Worm (Caenorhabditis elegans) whole organism, L1 larva: Measurements from ENCODE around the gene C44C10.10.

Experiments
- C04F5.9 ChIP-seq: sonication (generic microtip); optimal IDR thresholded peaks from 2 replicates; lab custom pipeline; 2016; ENCODE audit warnings: missing genetic modification characterization, missing compliant biosample characterization
- C34B4.2 ChIP-seq: sonication (generic microtip); optimal IDR thresholded peaks from 2 replicates; lab custom pipeline; 2017; ENCODE audit warnings: mild to moderate bottlenecking, missing genetic modification characterization, missing compliant biosample characterization
- F16B12.6 ChIP-seq: fragments of 150-350 bp; optimal IDR thresholded peaks from 2 replicates; lab custom pipeline; 2014; ENCODE audit warnings: missing biosample characterization, missing genetic modification characterization
- Y116A8C.19 ChIP-seq: sonication (generic microtip); optimal IDR thresholded peaks from 2 replicates; lab custom pipeline; 2016; ENCODE audit warnings: missing compliant biosample characterization, missing genetic modification characterization, borderline replicate concordance
- aha-1 ChIP-seq: fragments of 150-350 bp; optimal IDR thresholded peaks from 2 replicates; lab custom pipeline; 2014; ENCODE audit warnings: missing biosample characterization, missing genetic modification characterization
- alr-1 ChIP-seq: fragments of 200-800 bp; sonication (Bioruptor generic); optimal IDR thresholded peaks from 2 replicates; lab custom pipeline; 2018; ENCODE audit warnings: borderline replicate concordance, mild to moderate bottlenecking, missing genetic modification characterization, missing compliant biosample characterization
- ama-1 ChIP-seq: fragments of 150-350 bp; optimal IDR thresholded peaks from 2 replicates; lab custom pipeline; 2014
- blmp-1 ChIP-seq: fragments of 150-350 bp; optimal IDR thresholded peaks from 2 replicates; lab custom pipeline; 2014; ENCODE audit warnings: missing biosample characterization, missing genetic modification characterization
- ceh-8 ChIP-seq: fragments of 200-800 bp; sonication (Bioruptor generic); optimal IDR thresholded peaks from 2 replicates; lab custom pipeline; 2018; ENCODE audit warnings: mild to moderate bottlenecking, missing genetic modification characterization, moderate library complexity, missing compliant biosample characterization
- ceh-82 ChIP-seq, 3 experiments: fragments of 150-350 bp in 1 of 3; sonication (generic microtip) in 2 of 3; optimal IDR thresholded peaks; 2 replicates each; lab custom pipeline; 2014 to 2017; ENCODE audit warnings: missing biosample characterization in 3 of 3, missing genetic modification characterization in 3 of 3
- ceh-90 ChIP-seq: sonication (generic microtip); optimal IDR thresholded peaks from 2 replicates; lab custom pipeline; 2016; ENCODE audit warnings: missing genetic modification characterization, missing compliant biosample characterization
- dsc-1 ChIP-seq: sonication (generic microtip); optimal IDR thresholded peaks from 2 replicates; lab custom pipeline; 2016; ENCODE audit warnings: mild to moderate bottlenecking, missing genetic modification characterization, missing compliant biosample characterization
- efl-1 ChIP-seq, 4 experiments: fragments of 150-350 bp; optimal IDR thresholded peaks in 3 of 4; peaks in 1 of 4; 1 replicate in 1 of 4; 2 replicates in 3 of 4; lab custom pipeline; 2014; ENCODE audit warnings: missing biosample characterization in 2 of 4, missing genetic modification characterization in 2 of 4, missing genetic modification reagents in 2 of 4
- egl-13 ChIP-seq: sonication (generic microtip); optimal IDR thresholded peaks from 2 replicates; lab custom pipeline; 2016; ENCODE audit warnings: missing genotype, missing genetic modification reagents, missing genetic modification characterization, missing compliant biosample characterization
- egl-27 ChIP-seq, 2 experiments: fragments of 150-350 bp in 1 of 2; sonication (generic microtip); optimal IDR thresholded peaks; 3 replicates each; lab custom pipeline; 2017 to 2018; ENCODE audit warnings: missing biosample characterization in 2 of 2, missing genetic modification characterization in 2 of 2, missing genetic modification reagents in 2 of 2
- elt-2 ChIP-seq: sonication (generic microtip); optimal IDR thresholded peaks from 2 replicates; lab custom pipeline; 2016; ENCODE audit warnings: missing genetic modification characterization, mild to moderate bottlenecking, inconsistent platforms, missing compliant biosample characterization, missing genetic modification reagents
- ets-5 ChIP-seq: fragments of 200-800 bp; sonication (Bioruptor generic); IDR thresholded peaks from 2 replicates; pipeline ENCODE4 v1.3.6; 2022; ENCODE audit warnings: missing genetic modification characterization, missing compliant biosample characterization
- fkh-10 ChIP-seq: sonication (generic microtip); optimal IDR thresholded peaks from 2 replicates; lab custom pipeline; 2017; ENCODE audit warnings: missing biosample characterization, missing genetic modification reagents, missing genetic modification characterization
- fkh-8 ChIP-seq: sonication (generic microtip); optimal IDR thresholded peaks from 2 replicates; lab custom pipeline; 2016; ENCODE audit warnings: mild to moderate bottlenecking, missing genetic modification characterization, missing compliant biosample characterization
- grh-1 ChIP-seq: fragments of 200-800 bp; sonication (Bioruptor generic); IDR thresholded peaks from 2 replicates; pipeline ENCODE4 v1.3.6; 2022; ENCODE audit warnings: missing genetic modification reagents, missing genetic modification characterization, missing compliant biosample characterization
- hlh-4 ChIP-seq: sonication (generic microtip); optimal IDR thresholded peaks from 2 replicates; lab custom pipeline; 2016; ENCODE audit warnings: mild to moderate bottlenecking, missing genetic modification characterization, missing compliant biosample characterization
- hpl-2 ChIP-seq: fragments of 150-350 bp; optimal IDR thresholded peaks from 2 replicates; lab custom pipeline; 2014; ENCODE audit warnings: missing biosample characterization, missing genetic modification reagents, missing genetic modification characterization
- lin-13 ChIP-seq: fragments of 150-350 bp; optimal IDR thresholded peaks from 2 replicates; lab custom pipeline; 2014; ENCODE audit warnings: missing biosample characterization, missing genetic modification reagents, missing genetic modification characterization
- lin-15B ChIP-seq: fragments of 150-350 bp; sonication (generic microtip); optimal IDR thresholded peaks from 3 replicates; lab custom pipeline; 2014; ENCODE audit warnings: missing biosample characterization, missing genetic modification characterization
- lin-35 ChIP-seq, 2 experiments: fragments of 150-350 bp; optimal IDR thresholded peaks; 2 replicates each; lab custom pipeline; 2014; ENCODE audit warnings: missing biosample characterization in 2 of 2, missing genetic modification characterization in 2 of 2, missing genetic modification reagents in 2 of 2
- lir-3 ChIP-seq: sonication (generic microtip); optimal IDR thresholded peaks from 2 replicates; lab custom pipeline; 2016; ENCODE audit warnings: mild to moderate bottlenecking, missing genetic modification characterization, moderate library complexity, missing compliant biosample characterization; ENCODE audit not compliant: poor library complexity
- lsy-2 ChIP-seq, 2 experiments: fragments of 150-350 bp; optimal IDR thresholded peaks; 2 replicates each; lab custom pipeline; 2014; ENCODE audit warnings: missing biosample characterization in 2 of 2, missing genetic modification characterization in 2 of 2
- mdl-1 ChIP-seq, 2 experiments: fragments of 150-350 bp; optimal IDR thresholded peaks; 2 replicates each; lab custom pipeline; 2014 to 2017; ENCODE audit warnings: missing biosample characterization in 2 of 2, missing genetic modification characterization in 2 of 2, inconsistent platforms in 1 of 2
- mef-2 ChIP-seq: fragments of 150-350 bp; optimal IDR thresholded peaks from 2 replicates; lab custom pipeline; 2014; ENCODE audit warnings: missing biosample characterization, missing genetic modification characterization
- nhr-11 ChIP-seq: fragments of 150-350 bp; optimal IDR thresholded peaks from 2 replicates; lab custom pipeline; 2014; ENCODE audit warnings: missing biosample characterization, missing genetic modification characterization
- nhr-12 ChIP-seq: sonication (generic microtip); optimal IDR thresholded peaks from 2 replicates; lab custom pipeline; 2017; ENCODE audit warnings: missing biosample characterization, missing genetic modification characterization
- nhr-20 ChIP-seq: sonication (generic microtip); optimal IDR thresholded peaks from 2 replicates; lab custom pipeline; 2016; ENCODE audit warnings: mild to moderate bottlenecking, missing genetic modification characterization, missing compliant biosample characterization
- nhr-28 ChIP-seq: fragments of 150-350 bp; optimal IDR thresholded peaks from 2 replicates; lab custom pipeline; 2014; ENCODE audit warnings: missing biosample characterization, missing genetic modification characterization
- nhr-47 ChIP-seq: sonication (generic microtip); optimal IDR thresholded peaks from 2 replicates; lab custom pipeline; 2016; ENCODE audit warnings: mild to moderate bottlenecking, missing genetic modification characterization, moderate library complexity, missing compliant biosample characterization
- nhr-77 ChIP-seq: fragments of 150-350 bp; optimal IDR thresholded peaks from 2 replicates; lab custom pipeline; 2014; ENCODE audit warnings: missing biosample characterization, missing genetic modification characterization
- nhr-85 ChIP-seq: sonication (generic microtip); peaks from one replicate; lab custom pipeline; 2016; ENCODE audit warnings: missing genetic modification characterization, inconsistent platforms, missing compliant biosample characterization
- nhr-90 ChIP-seq: sonication (generic microtip); optimal IDR thresholded peaks from 2 replicates; lab custom pipeline; 2016; ENCODE audit warnings: mild to moderate bottlenecking, missing genetic modification characterization, missing compliant biosample characterization; ENCODE audit not compliant: poor library complexity
- pqm-1 ChIP-seq: sonication (generic microtip); optimal IDR thresholded peaks from 3 replicates; lab custom pipeline; 2017; ENCODE audit warnings: missing biosample characterization, missing genetic modification characterization
- rnt-1 ChIP-seq: sonication (generic microtip); optimal IDR thresholded peaks from 2 replicates; lab custom pipeline; 2016; ENCODE audit warnings: mild to moderate bottlenecking, missing genetic modification characterization, moderate library complexity, missing compliant biosample characterization
- tbx-2 ChIP-seq: sonication (generic microtip); optimal IDR thresholded peaks from 2 replicates; lab custom pipeline; 2016; ENCODE audit warnings: missing genetic modification characterization, missing compliant biosample characterization
- unc-30 ChIP-seq: sonication (generic microtip); optimal IDR thresholded peaks from 2 replicates; lab custom pipeline; 2017; ENCODE audit warnings: missing biosample characterization, missing genetic modification characterization
- unc-62 ChIP-seq: fragments of 150-350 bp; optimal IDR thresholded peaks from 2 replicates; lab custom pipeline; 2014; ENCODE audit warnings: missing biosample characterization, missing genetic modification reagents, missing genetic modification characterization
- unc-86 ChIP-seq: sonication (generic microtip); optimal IDR thresholded peaks from 2 replicates; lab custom pipeline; 2016; ENCODE audit warnings: missing genetic modification characterization, missing compliant biosample characterization
- unc-98 ChIP-seq: fragments of 200-800 bp; sonication (Bioruptor generic); IDR thresholded peaks from 2 replicates; pipeline ENCODE4 v1.3.6; 2022; ENCODE audit warnings: missing genetic modification characterization, missing compliant biosample characterization
- vab-15 ChIP-seq: sonication (generic microtip); optimal IDR thresholded peaks from 2 replicates; lab custom pipeline; 2017; ENCODE audit warnings: missing genotype, mild to moderate bottlenecking, missing genetic modification characterization, missing compliant biosample characterization
- xbp-1 ChIP-seq: sonication (generic microtip); optimal IDR thresholded peaks from 2 replicates; lab custom pipeline; 2016; ENCODE audit warnings: missing genetic modification characterization, missing compliant biosample characterization
- zag-1 ChIP-seq: fragments of 150-350 bp; optimal IDR thresholded peaks from 2 replicates; lab custom pipeline; 2014; ENCODE audit warnings: missing biosample characterization, missing genetic modification characterization
- ztf-11 ChIP-seq, 2 experiments: sonication (generic microtip); optimal IDR thresholded peaks; 2 replicates each; lab custom pipeline; 2016 to 2017; ENCODE audit warnings: missing genetic modification characterization in 2 of 2, missing biosample characterization in 1 of 2, missing compliant biosample characterization in 1 of 2
- ztf-4 ChIP-seq: fragments of 150-350 bp; optimal IDR thresholded peaks from 2 replicates; lab custom pipeline; 2014; ENCODE audit warnings: missing biosample characterization, missing genetic modification characterization

C44C10.10 gene

ce11 chrX:11656519-11657006 is 33.6 kb upstream of the C44C10.10 start, which contains the start of gene T04F8.2 (continued):
- TF ChIP-seq nhr-12 (no peak), elt-2 (tag; lab: Kevin White, UChicago) (peak; percentile 28), ama-1 (lab: Kevin White, UChicago) (no peak), lin-35 (GFP tag; optimal IDR thresholded peaks at IDR 0.05; lab: Kevin White, UChicago) (peak; percentile 54 to 59), tbx-2 (tag; lab: Kevin White, UChicago) (peak; percentile 65), nhr-20 (tag; lab: Kevin White, UChicago) (peak; percentile 82)

ce11 chrX:11658331-11658730 is 31.8 kb upstream of the C44C10.10 start, which contains the start of gene T04F8.3:
Gene T04F8.3, plus strand, starts transcription at chrX:11658631.
- no peak for TF ChIP-seq unc-62 (GFP tag; lab: Kevin White, UChicago)

- TF ChIP-seq ztf-11 (tag; optimal IDR thresholded peaks at IDR 0.05; lab: Kevin White, UChicago) (no peak), xbp-1 (tag; lab: Kevin White, UChicago) (no peak), ceh-82 (tag; optimal IDR thresholded peaks at IDR 0.05; lab: Kevin White, UChicago) (no peak), mef-2 (tag; lab: Kevin White, UChicago) (no peak), nhr-28 (tag; lab: Kevin White, UChicago) (no peak), lsy-2 (tag; optimal IDR thresholded peaks at IDR 0.05; lab: Kevin White, UChicago) (no peak), ets-5 (GFP tag; lab: Robert Waterston, UW) (no peak), Y116A8C.19 (tag; lab: Kevin White, UChicago) (no peak), lir-3 (no peak), lin-13 (GFP tag; lab: Kevin White, UChicago) (no peak), nhr-77 (tag; lab: Kevin White, UChicago) (no peak), fkh-8 (tag; lab: Kevin White, UChicago) (no peak), grh-1 (GFP tag; lab: Robert Waterston, UW) (no peak), unc-30 (tag; lab: Kevin White, UChicago) (no peak), dsc-1 (no peak), nhr-47 (tag; lab: Kevin White, UChicago) (no peak), egl-13 (tag; lab: Kevin White, UChicago) (no peak), mdl-1 (tag; optimal IDR thresholded peaks at IDR 0.05; lab: Kevin White, UChicago) (peak in 1 of 2 experiments; percentile 55), pqm-1 (tag; lab: Kevin White, UChicago) (peak; percentile 75), ztf-4 (tag; lab: Kevin White, UChicago) (no peak), blmp-1 (tag; lab: Kevin White, UChicago) (peak; percentile 37), rnt-1 (no peak), zag-1 (tag; lab: Kevin White, UChicago) (no peak), F16B12.6 (tag; lab: Kevin White, UChicago) (no peak), efl-1 (optimal IDR thresholded peaks at IDR 0.05; lab: Kevin White, UChicago) (no peak), efl-1 (GFP tag; optimal IDR thresholded peaks at IDR 0.05 in 1 of 2; lab: Kevin White, UChicago) (no peak), unc-86 (tag; lab: Kevin White, UChicago) (no peak), vab-15 (no peak), ceh-8 (GFP tag; lab: Kevin White, UChicago) (no peak), elt-2 (tag; lab: Kevin White, UChicago) (peak; percentile 94), C04F5.9 (tag; lab: Kevin White, UChicago) (no peak), nhr-90 (tag; lab: Kevin White, UChicago) (peak; percentile 38), nhr-11 (tag; lab: Kevin White, UChicago) (no peak), C34B4.2 (tag; lab: Kevin White, UChicago) (no peak), aha-1 (tag; lab: Kevin White, UChicago) (no peak), fkh-10 (no peak), hpl-2 (GFP tag; lab: Kevin White, UChicago) (peak; percentile 0), nhr-12 (no peak), nhr-85 (peak; percentile 74), egl-27 (tag; optimal IDR thresholded peaks at IDR 0.05; lab: Kevin White, UChicago) (no peak), unc-98 (GFP tag; lab: Robert Waterston, UW) (no peak), ceh-90 (tag; lab: Kevin White, UChicago) (no peak), alr-1 (tag; lab: Kevin White, UChicago) (no peak), hlh-4 (no peak), lin-15B (tag; lab: Kevin White, UChicago) (no peak)
These were observed 28.5 kb upstream of the C44C10.10 start, which contains the start of gene sfxn-1.5 for ce11 chrX:11661625-11662024. Gene sfxn-1.5, minus strand, starts transcription at chrX:11661660.
